Worm (Caenorhabditis elegans): ENCODE data around the gene D1086.21.

DNA sequence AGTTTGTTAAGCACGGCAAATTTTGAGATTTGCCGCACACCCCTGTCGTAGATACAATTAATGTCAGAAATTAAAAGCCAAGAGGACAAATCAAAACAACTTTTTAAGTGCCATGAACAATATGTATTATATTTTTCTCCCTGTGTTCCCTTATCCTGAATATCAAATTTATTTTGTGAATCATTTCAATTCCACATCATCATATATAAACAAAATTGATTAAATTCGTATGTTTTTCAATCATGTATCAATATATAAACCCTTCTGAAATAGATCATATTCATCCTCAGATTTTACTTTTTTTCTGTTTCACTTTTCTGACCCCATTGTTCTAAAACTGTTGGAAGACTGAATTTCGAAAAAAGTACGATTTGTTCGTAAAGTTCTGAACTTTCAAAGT lies 9.6 kb downstream of the D1086.21 start, which contains the start of gene D1086.11:
- no peak for TF ChIP-seq pes-1 (GFP tag; IDR thresholded peaks at IDR 0.05)
- TF ChIP-seq ama-1 (optimal IDR thresholded peaks at IDR 0.05) = no peak
- no peak for TF ChIP-seq B0310.2 (tag; optimal IDR thresholded peaks at IDR 0.05)
- TF ChIP-seq tbx-37 (GFP tag; conservative IDR thresholded peaks at IDR 0.05) = no peak
- no peak for TF ChIP-seq flt-1 (GFP tag; IDR thresholded peaks at IDR 0.05)

Measured in whole organism, early embryonic.